Worm (Caenorhabditis elegans) whole organism, L3 larva: ENCODE measurements around the gene C35D10.10.

Experiments
- R02D3.7 ChIP-seq: fragments of 150-350 bp; optimal IDR thresholded peaks from 2 replicates; lab custom pipeline; 2014; ENCODE audit warnings: missing biosample characterization, missing genetic modification characterization
- aly-2 ChIP-seq: fragments of 150-350 bp; optimal IDR thresholded peaks from 2 replicates; lab custom pipeline; 2014; ENCODE audit warnings: missing biosample characterization, missing genetic modification characterization
- ama-1 ChIP-seq: fragments of 150-350 bp; optimal IDR thresholded peaks from 2 replicates; lab custom pipeline; 2018
- ceh-16 ChIP-seq: sonication (generic microtip); optimal IDR thresholded peaks from 2 replicates; lab custom pipeline; 2017; ENCODE audit warnings: missing biosample characterization, missing genetic modification characterization
- ceh-28 ChIP-seq: fragments of 150-350 bp; optimal IDR thresholded peaks from 2 replicates; lab custom pipeline; 2014; ENCODE audit warnings: missing biosample characterization, missing genetic modification reagents, missing genetic modification characterization
- ceh-82 ChIP-seq: fragments of 150-350 bp; optimal IDR thresholded peaks from 2 replicates; lab custom pipeline; 2014; ENCODE audit warnings: missing biosample characterization, missing genetic modification characterization
- ceh-9 ChIP-seq: sonication (generic microtip); optimal IDR thresholded peaks from 2 replicates; lab custom pipeline; 2018; ENCODE audit warnings: missing biosample characterization, missing genetic modification characterization
- daf-12 ChIP-seq: fragments of 150-350 bp; optimal IDR thresholded peaks from 2 replicates; lab custom pipeline; 2014; ENCODE audit warnings: missing biosample characterization, missing genetic modification reagents, missing genetic modification characterization
- egl-27 ChIP-seq: sonication (generic microtip); optimal IDR thresholded peaks from 4 replicates; lab custom pipeline; 2017; ENCODE audit warnings: missing biosample characterization, missing genetic modification reagents, missing genetic modification characterization
- egl-5 ChIP-seq: fragments of 150-350 bp; optimal IDR thresholded peaks from 2 replicates; lab custom pipeline; 2017; ENCODE audit warnings: missing biosample characterization, missing genetic modification reagents, missing genetic modification characterization, inconsistent platforms
- elt-1 ChIP-seq: fragments of 150-350 bp; optimal IDR thresholded peaks from 2 replicates; lab custom pipeline; 2014; ENCODE audit warnings: missing biosample characterization, missing genetic modification characterization
- elt-2 ChIP-seq: sonication (generic microtip); optimal IDR thresholded peaks from 2 replicates; lab custom pipeline; 2016; ENCODE audit warnings: missing genetic modification reagents, mild to moderate bottlenecking, missing genetic modification characterization, missing compliant biosample characterization
- eor-1 ChIP-seq, 2 experiments: fragments of 150-350 bp; optimal IDR thresholded peaks; 2 replicates each; lab custom pipeline; 2014 to 2018; ENCODE audit warnings: missing biosample characterization in 2 of 2, missing genetic modification characterization in 2 of 2
- fkh-10 ChIP-seq: sonication (generic microtip); optimal IDR thresholded peaks from 2 replicates; lab custom pipeline; 2017; ENCODE audit warnings: missing biosample characterization, missing genetic modification reagents, missing genetic modification characterization
- fos-1 ChIP-seq: fragments of 150-350 bp; optimal IDR thresholded peaks from 2 replicates; lab custom pipeline; 2014; ENCODE audit warnings: missing biosample characterization, missing genetic modification characterization
- hmg-11 ChIP-seq: sonication (generic microtip); optimal IDR thresholded peaks from 2 replicates; lab custom pipeline; 2016; ENCODE audit warnings: missing genetic modification characterization, missing compliant biosample characterization
- jun-1 ChIP-seq: fragments of 150-350 bp; optimal IDR thresholded peaks from 2 replicates; lab custom pipeline; 2014; ENCODE audit warnings: missing biosample characterization, missing genetic modification reagents, missing genetic modification characterization
- lin-15B ChIP-seq: fragments of 150-350 bp; optimal IDR thresholded peaks from 2 replicates; lab custom pipeline; 2014; ENCODE audit warnings: missing biosample characterization, missing genetic modification characterization
- lin-39 ChIP-seq: fragments of 150-350 bp; optimal IDR thresholded peaks from 2 replicates; lab custom pipeline; 2018; ENCODE audit warnings: missing biosample characterization, missing genetic modification reagents, missing genetic modification characterization
- lsy-12 ChIP-seq: sonication (generic microtip); optimal IDR thresholded peaks from 2 replicates; lab custom pipeline; 2016; ENCODE audit warnings: mild to moderate bottlenecking, missing genetic modification characterization, missing compliant biosample characterization
- mdl-1 ChIP-seq: fragments of 150-350 bp; optimal IDR thresholded peaks from 2 replicates; lab custom pipeline; 2014; ENCODE audit warnings: missing biosample characterization, missing genetic modification characterization
- mml-1 ChIP-seq: fragments of 150-350 bp; sonication (generic microtip); optimal IDR thresholded peaks from 3 replicates; lab custom pipeline; 2014; ENCODE audit warnings: missing biosample characterization, missing genetic modification characterization
- nfya-1 ChIP-seq: sonication (generic microtip); optimal IDR thresholded peaks from 2 replicates; lab custom pipeline; 2017; ENCODE audit warnings: missing genetic modification characterization, mild to moderate bottlenecking, missing compliant biosample characterization, antibody characterized with exemption, moderate library complexity; ENCODE audit not compliant: insufficient read depth
- nhr-11 ChIP-seq: fragments of 150-350 bp; optimal IDR thresholded peaks from 2 replicates; lab custom pipeline; 2014; ENCODE audit warnings: missing biosample characterization, missing genetic modification characterization
- nhr-12 ChIP-seq: fragments of 150-350 bp; optimal IDR thresholded peaks from 2 replicates; lab custom pipeline; 2014; ENCODE audit warnings: missing biosample characterization, missing genetic modification characterization
- nhr-23 ChIP-seq: fragments of 150-350 bp; optimal IDR thresholded peaks from 2 replicates; lab custom pipeline; 2014; ENCODE audit warnings: missing biosample characterization, missing genetic modification reagents, missing genetic modification characterization
- nhr-28 ChIP-seq: fragments of 150-350 bp; optimal IDR thresholded peaks from 2 replicates; lab custom pipeline; 2014; ENCODE audit warnings: missing biosample characterization, missing genetic modification characterization
- nhr-67 ChIP-seq: fragments of 150-350 bp; optimal IDR thresholded peaks from 2 replicates; lab custom pipeline; 2014; ENCODE audit warnings: missing biosample characterization, missing genetic modification characterization
- nhr-76 ChIP-seq: fragments of 150-350 bp; sonication (generic microtip); optimal IDR thresholded peaks from 5 replicates; lab custom pipeline; 2014; ENCODE audit warnings: missing biosample characterization, missing genetic modification characterization
- pha-4 ChIP-seq: fragments of 150-350 bp; optimal IDR thresholded peaks from 2 replicates; lab custom pipeline; 2014; ENCODE audit warnings: missing biosample characterization, missing genetic modification reagents, missing genetic modification characterization
- pqm-1 ChIP-seq: fragments of 150-350 bp; optimal IDR thresholded peaks from 2 replicates; lab custom pipeline; 2017; ENCODE audit warnings: missing biosample characterization, missing genetic modification characterization, inconsistent platforms
- sea-2 ChIP-seq: fragments of 150-350 bp; sonication (generic microtip); optimal IDR thresholded peaks from 4 replicates; lab custom pipeline; 2014; ENCODE audit warnings: missing biosample characterization, missing genetic modification reagents, missing genetic modification characterization
- skn-1 ChIP-seq: fragments of 150-350 bp; optimal IDR thresholded peaks from 2 replicates; lab custom pipeline; 2014; ENCODE audit warnings: missing biosample characterization, missing genetic modification characterization
- snpc-4 ChIP-seq: fragments of 150-350 bp; optimal IDR thresholded peaks from 2 replicates; lab custom pipeline; 2014; ENCODE audit warnings: missing biosample characterization, missing genetic modification characterization
- tbx-2 ChIP-seq: sonication (generic microtip); optimal IDR thresholded peaks from 2 replicates; lab custom pipeline; 2016; ENCODE audit warnings: mild to moderate bottlenecking, missing genetic modification characterization, missing compliant biosample characterization
- zag-1 ChIP-seq: fragments of 150-350 bp; optimal IDR thresholded peaks from 2 replicates; lab custom pipeline; 2014; ENCODE audit warnings: missing biosample characterization, missing genetic modification characterization
- ztf-11 ChIP-seq: fragments of 150-350 bp; optimal IDR thresholded peaks from 2 replicates; lab custom pipeline; 2014; ENCODE audit warnings: missing biosample characterization, missing genetic modification characterization
- ztf-4 ChIP-seq: fragments of 150-350 bp; optimal IDR thresholded peaks from 2 replicates; lab custom pipeline; 2014; ENCODE audit warnings: missing biosample characterization, missing genetic modification characterization

C35D10.10 gene

ce11 chrIII:4842173-4842572 lies 19.4 kb downstream of the C35D10.10 start, which contains the start of gene clec-156:
clec-156 (minus strand) TSS chrIII:4842273.
- no peak for TF ChIP-seq ztf-4
- TF ChIP-seq ceh-16 = no peak

ce11 chrIII:4837429-4837828 lies 24.2 kb downstream of the C35D10.10 start, which contains the start of the genes acbp-7 and F26A1.19:
acbp-7 (plus strand) TSS chrIII:4837729.
F26A1.19 (plus strand) TSS chrIII:4837731.
- TF ChIP-seq elt-2 = no peak
- no peak for TF ChIP-seq ama-1 (lab: Kevin White, UChicago)
- TF ChIP-seq nhr-23 (tag; lab: Kevin White, UChicago) = no peak
- no peak for TF ChIP-seq egl-5 (tag; lab: Kevin White, UChicago)
- no peak for TF ChIP-seq ceh-82
- TF ChIP-seq jun-1 = no peak
- no peak for TF ChIP-seq mml-1
- no peak for TF ChIP-seq elt-1
- no peak for TF ChIP-seq zag-1 (tag; lab: Kevin White, UChicago)
- no peak for TF ChIP-seq lin-15B
- no peak for TF ChIP-seq hmg-11
- no peak for TF ChIP-seq skn-1 (tag; lab: Kevin White, UChicago)
- no peak for TF ChIP-seq daf-12 (tag; lab: Kevin White, UChicago)
- TF ChIP-seq ztf-11 (tag; lab: Kevin White, UChicago) = no peak
- TF ChIP-seq, all 47 proteins: peak for 0

- TF ChIP-seq mdl-1 (tag; lab: Kevin White, UChicago) (no peak), nhr-23 (tag; lab: Kevin White, UChicago) (no peak), tbx-2 (tag; lab: Kevin White, UChicago) (no peak), aly-2 (no peak), skn-1 (tag; lab: Kevin White, UChicago) (no peak), ceh-28 (tag; lab: Kevin White, UChicago) (no peak), lin-39 (tag; lab: Kevin White, UChicago) (no peak), nhr-76 (tag; lab: Kevin White, UChicago) (no peak), lin-15B (no peak), daf-12 (tag; lab: Kevin White, UChicago) (no peak), zag-1 (tag; lab: Kevin White, UChicago) (no peak), pha-4 (tag; lab: Kevin White, UChicago) (no peak), lsy-12 (no peak), ceh-9 (tag; lab: Kevin White, UChicago) (no peak), nhr-12 (tag; lab: Kevin White, UChicago) (no peak), nhr-67 (tag; lab: Kevin White, UChicago) (no peak), nhr-11 (tag; lab: Kevin White, UChicago) (no peak), fkh-10 (GFP tag; lab: Kevin White, UChicago) (no peak), hmg-11 (no peak)
Observed at ce11 chrIII:4830207-4830606, 31.4 kb downstream of the C35D10.10 start, which contains the start of gene nspd-9. nspd-9 (minus strand) TSS chrIII:4830307.

- TF ChIP-seq R02D3.7 (tag; lab: Kevin White, UChicago) (no peak), nhr-23 (tag; lab: Kevin White, UChicago) (no peak), tbx-2 (tag; lab: Kevin White, UChicago) (no peak), fkh-10 (GFP tag; lab: Kevin White, UChicago) (no peak), sea-2 (no peak)
- TF ChIP-seq, all 47 proteins: peak for 0
Observed at ce11 chrIII:4829440-4829839, 32.2 kb downstream of the C35D10.10 start, which contains the start of gene F26A1.9. F26A1.9 (minus strand) TSS chrIII:4829540.

- TF ChIP-seq nhr-11 (tag; lab: Kevin White, UChicago) (no peak), ceh-28 (tag; lab: Kevin White, UChicago) (no peak), tbx-2 (tag; lab: Kevin White, UChicago) (no peak), nfya-1 (no peak), ceh-9 (tag; lab: Kevin White, UChicago) (no peak), ceh-82 (no peak), nhr-76 (tag; lab: Kevin White, UChicago) (no peak), lsy-12 (no peak), nhr-23 (tag; lab: Kevin White, UChicago) (no peak), nhr-28 (no peak)
Observed at ce11 chrIII:4826606-4827005, 35.0 kb downstream of the C35D10.10 start, which contains the start of gene F26A1.3. F26A1.3 (plus strand) TSS chrIII:4826906.

ce11 chrIII:4822140-4822539 lies 39.5 kb downstream of the C35D10.10 start, which contains the start of gene F26A1.8:
F26A1.8 (minus strand) TSS chrIII:4822240.
- TF ChIP-seq hmg-11 = no peak
- TF ChIP-seq aly-2 = no peak
- no peak for TF ChIP-seq nhr-12 (tag; lab: Kevin White, UChicago)
- TF ChIP-seq snpc-4 (tag; lab: Kevin White, UChicago) = no peak
- TF ChIP-seq nhr-28 = no peak
- no peak for TF ChIP-seq jun-1
- no peak for TF ChIP-seq ceh-28 (tag; lab: Kevin White, UChicago)
- no peak for TF ChIP-seq egl-27 (tag; lab: Kevin White, UChicago)
- TF ChIP-seq fos-1 (tag; lab: Kevin White, UChicago) = no peak
- no peak for TF ChIP-seq ztf-11 (tag; lab: Kevin White, UChicago)
- no peak for TF ChIP-seq pqm-1
- no peak for TF ChIP-seq nfya-1
- no peak for TF ChIP-seq skn-1 (tag; lab: Kevin White, UChicago)
- no peak for TF ChIP-seq tbx-2 (tag; lab: Kevin White, UChicago)
- TF ChIP-seq eor-1 (tag; optimal IDR thresholded peaks at IDR 0.05; lab: Kevin White, UChicago) = no peak
- TF ChIP-seq zag-1 (tag; lab: Kevin White, UChicago) = no peak
- no peak for TF ChIP-seq lin-39 (tag; lab: Kevin White, UChicago)
- no peak for TF ChIP-seq ceh-9 (tag; lab: Kevin White, UChicago)
- no peak for TF ChIP-seq elt-1
- no peak for TF ChIP-seq nhr-11 (tag; lab: Kevin White, UChicago)
